Fruit fly (Drosophila melanogaster) whole organism, embryonic: Measurements from ENCODE around the gene nmo.

ENCODE experiments used
- Antp ChIP-seq: fragments of 200-800 bp; sonication (Bioruptor generic); optimal IDR thresholded peaks from 3 replicates; lab custom pipeline; 2016; ENCODE audit warnings: missing biosample characterization, missing genetic modification characterization
- Awh ChIP-seq: fragments of 200-800 bp; sonication (Bioruptor generic); IDR thresholded peaks from 2 replicates; pipeline ENCODE4, ENCODE4 v1.3.6; 2022; ENCODE audit warnings: missing biosample characterization, missing genetic modification characterization
- B-H2 ChIP-seq: fragments of 200-800 bp; sonication (Bioruptor generic); optimal IDR thresholded peaks from 2 replicates; lab custom pipeline; 2018; ENCODE audit warnings: missing biosample characterization, mild to moderate bottlenecking, missing genetic modification characterization
- C15 ChIP-seq: fragments of 200-800 bp; sonication (Bioruptor generic); IDR thresholded peaks from 3 replicates; pipeline ENCODE4 v1.3.6; 2022; ENCODE audit warnings: missing biosample characterization, missing genetic modification characterization
- CG12104 ChIP-seq: fragments of 200-800 bp; sonication (Bioruptor generic); optimal IDR thresholded peaks from 3 replicates; lab custom pipeline; 2016; ENCODE audit warnings: missing biosample characterization, missing genetic modification characterization
- CG13894 ChIP-seq: fragments of 200-800 bp; sonication (Bioruptor generic); optimal IDR thresholded peaks from 3 replicates; lab custom pipeline; 2018; ENCODE audit warnings: missing biosample characterization, mild to moderate bottlenecking, missing genetic modification characterization, moderate library complexity
- CG15696 ChIP-seq: fragments of 200-800 bp; sonication (Bioruptor generic); optimal IDR thresholded peaks from 2 replicates; lab custom pipeline; 2019; ENCODE audit warnings: missing biosample characterization, mild to moderate bottlenecking, missing genetic modification characterization, moderate library complexity
- CG17568 ChIP-seq: fragments of 200-800 bp; sonication (Bioruptor generic); optimal IDR thresholded peaks from 2 replicates; lab custom pipeline; 2018; ENCODE audit warnings: missing biosample characterization, mild to moderate bottlenecking, missing genetic modification characterization, moderate library complexity
- CG17829 ChIP-seq: fragments of 200-800 bp; optimal IDR thresholded peaks from 2 replicates; lab custom pipeline; 2019; ENCODE audit warnings: missing biosample characterization, mild to moderate bottlenecking, missing genetic modification characterization, moderate library complexity
- CG5180 ChIP-seq: fragments of 200-800 bp; sonication (Bioruptor generic); optimal IDR thresholded peaks from 3 replicates; lab custom pipeline; 2017; ENCODE audit warnings: missing biosample characterization, missing genetic modification characterization, mild to moderate bottlenecking, moderate library complexity, missing genetic modification reagents
- CG5245 ChIP-seq: fragments of 200-800 bp; sonication (Bioruptor generic); optimal IDR thresholded peaks from 3 replicates; lab custom pipeline; 2016; ENCODE audit warnings: missing biosample characterization, missing genetic modification characterization
- CG6813 ChIP-seq: fragments of 200-800 bp; sonication (Bioruptor generic); optimal IDR thresholded peaks from 2 replicates; lab custom pipeline; 2017; ENCODE audit warnings: missing biosample characterization, missing genetic modification characterization, mild to moderate bottlenecking, moderate library complexity, missing genetic modification reagents
- CG7963 ChIP-seq: fragments of 200-800 bp; sonication (Bioruptor generic); IDR thresholded peaks from 3 replicates; pipeline ENCODE4 v1.3.6; 2022; ENCODE audit warnings: missing biosample characterization, missing genetic modification characterization; ENCODE audit not compliant: partially characterized antibody
- CG8765 ChIP-seq: fragments of 200-800 bp; sonication (Bioruptor generic); IDR thresholded peaks from 2 replicates; pipeline ENCODE4 v1.3.6; 2022; ENCODE audit warnings: missing biosample characterization, missing genetic modification characterization
- CG8924 ChIP-seq: fragments of 200-800 bp; optimal IDR thresholded peaks from 3 replicates; lab custom pipeline; 2019; ENCODE audit warnings: missing biosample characterization, mild to moderate bottlenecking, missing genetic modification characterization, moderate library complexity
- CoRest ChIP-seq: fragments of 200-800 bp; sonication (Bioruptor generic); optimal IDR thresholded peaks from 3 replicates; lab custom pipeline; 2018; ENCODE audit warnings: missing biosample characterization, mild to moderate bottlenecking, missing genetic modification characterization, moderate library complexity
- Doc3 ChIP-seq: fragments of 200-800 bp; sonication (Bioruptor generic); IDR thresholded peaks from 3 replicates; pipeline ENCODE4 v1.3.6; 2022; ENCODE audit warnings: missing biosample characterization, missing genetic modification characterization; ENCODE audit not compliant: partially characterized antibody
- Dp ChIP-seq: fragments of 200-800 bp; sonication (Bioruptor generic); optimal IDR thresholded peaks from 2 replicates; lab custom pipeline; 2018; ENCODE audit warnings: missing biosample characterization, mild to moderate bottlenecking, missing genetic modification characterization, moderate library complexity
- HHEX ChIP-seq: fragments of 200-800 bp; sonication (Bioruptor generic); optimal IDR thresholded peaks from 3 replicates; lab custom pipeline; 2017; ENCODE audit warnings: missing biosample characterization, mild to moderate bottlenecking, missing genetic modification characterization, missing genetic modification reagents
- Mes4 ChIP-seq: fragments of 200-800 bp; sonication (Bioruptor generic); optimal IDR thresholded peaks from 2 replicates; lab custom pipeline; 2016; ENCODE audit warnings: missing biosample characterization, missing genetic modification characterization
- NK7.1 ChIP-seq: fragments of 200-800 bp; sonication (Bioruptor generic); optimal IDR thresholded peaks from 3 replicates; lab custom pipeline; 2016; ENCODE audit warnings: missing biosample characterization, missing genetic modification characterization
- Nf-YA ChIP-seq: fragments of 200-800 bp; sonication (Bioruptor generic); IDR thresholded peaks from 2 replicates; pipeline ENCODE4 v1.3.6; 2022; ENCODE audit warnings: missing biosample characterization, missing genetic modification characterization
- Nf-YC ChIP-seq: fragments of 200-800 bp; optimal IDR thresholded peaks from 3 replicates; lab custom pipeline; 2019; ENCODE audit warnings: missing biosample characterization, mild to moderate bottlenecking, missing genetic modification characterization, moderate library complexity
- YL-1 ChIP-seq: fragments of 200-800 bp; sonication (Bioruptor generic); optimal IDR thresholded peaks from 3 replicates; lab custom pipeline; 2017; ENCODE audit warnings: missing biosample characterization, mild to moderate bottlenecking, missing genetic modification characterization
- bab2 ChIP-seq: fragments of 200-800 bp; sonication (Bioruptor generic); optimal IDR thresholded peaks from 2 replicates; lab custom pipeline; 2016; ENCODE audit warnings: missing biosample characterization, missing genetic modification characterization
- bowl ChIP-seq: fragments of 200-800 bp; sonication (Bioruptor generic); IDR thresholded peaks from 2 replicates; pipeline ENCODE4 v1.3.6; 2022; ENCODE audit warnings: missing biosample characterization, missing genetic modification characterization
- cas ChIP-seq: fragments of 200-800 bp; sonication (Bioruptor generic); IDR thresholded peaks from 2 replicates; pipeline ENCODE4 v1.3.6; 2022; ENCODE audit warnings: missing biosample characterization, missing genetic modification characterization
- cwo ChIP-seq: fragments of 200-800 bp; sonication (Bioruptor generic); optimal IDR thresholded peaks from 3 replicates; lab custom pipeline; 2017; ENCODE audit warnings: missing biosample characterization, missing genetic modification characterization, mild to moderate bottlenecking, moderate library complexity, missing genetic modification reagents
- ftz-f1 ChIP-seq: fragments of 200-800 bp; sonication (Bioruptor generic); optimal IDR thresholded peaks from 2 replicates; lab custom pipeline; 2016; ENCODE audit warnings: missing biosample characterization, missing genetic modification characterization
- gt ChIP-seq: fragments of 200-800 bp; sonication (Bioruptor generic); IDR thresholded peaks from 2 replicates; pipeline ENCODE4 v1.3.6; 2022; ENCODE audit warnings: missing biosample characterization, missing genetic modification characterization
- hbn ChIP-seq: fragments of 200-800 bp; sonication (Bioruptor generic); IDR thresholded peaks from 2 replicates; pipeline ENCODE4 v1.3.6; 2022; ENCODE audit warnings: missing biosample characterization, missing genetic modification characterization; ENCODE audit not compliant: partially characterized antibody
- hkb ChIP-seq, 2 experiments: fragments of 200-800 bp in 1 of 2; fragments of >200 bp in 1 of 2; sonication (Bioruptor generic) in 1 of 2; IDR thresholded peaks in 1 of 2; optimal IDR thresholded peaks in 1 of 2; 2 replicates each; pipeline versions ENCODE4 v1.3.6 to Lab custom; 2017 to 2022; ENCODE audit warnings: missing biosample characterization in 1 of 2, missing genetic modification characterization in 1 of 2
- insv ChIP-seq, 2 experiments: fragments of 200-800 bp; sonication (Bioruptor generic); optimal IDR thresholded peaks; 3 replicates each; lab custom pipeline; 2016 to 2018; ENCODE audit warnings: missing biosample characterization in 2 of 2, missing genetic modification characterization in 2 of 2
- lola ChIP-seq, 3 experiments: fragments of >200 bp in 2 of 3; fragments of 200-800 bp in 1 of 3; sonication (Bioruptor generic) in 1 of 3; optimal IDR thresholded peaks; 2 replicates each; lab custom pipeline; 2017 to 2019; ENCODE audit warnings: missing biosample characterization in 3 of 3, missing genetic modification characterization in 3 of 3, mild to moderate bottlenecking in 1 of 3, moderate library complexity in 1 of 3
- nau ChIP-seq: fragments of 200-800 bp; sonication (Bioruptor generic); optimal IDR thresholded peaks from 3 replicates; lab custom pipeline; 2017; ENCODE audit warnings: missing biosample characterization, mild to moderate bottlenecking, missing genetic modification characterization, missing genetic modification reagents
- phol ChIP-seq: fragments of 200-800 bp; sonication (Bioruptor generic); optimal IDR thresholded peaks from 3 replicates; lab custom pipeline; 2018; ENCODE audit warnings: missing biosample characterization, mild to moderate bottlenecking, missing genetic modification characterization, moderate library complexity
- sc ChIP-seq, 3 experiments: fragments of >200 bp in 2 of 3; fragments of 200-800 bp in 1 of 3; sonication (Bioruptor generic) in 1 of 3; optimal IDR thresholded peaks; 2 replicates in 2 of 3; 3 replicates in 1 of 3; lab custom pipeline; 2017; ENCODE audit warnings: mild to moderate bottlenecking in 1 of 3, missing biosample characterization in 1 of 3, missing genetic modification characterization in 1 of 3, missing genetic modification reagents in 1 of 3
- tin ChIP-seq: fragments of 200-800 bp; sonication (Bioruptor generic); optimal IDR thresholded peaks from 3 replicates; lab custom pipeline; 2016; ENCODE audit warnings: missing biosample characterization, missing genetic modification characterization
- toy ChIP-seq: fragments of 200-800 bp; sonication (Bioruptor generic); IDR thresholded peaks from 2 replicates; pipeline ENCODE4 v1.3.6; 2022; ENCODE audit warnings: missing biosample characterization, missing genetic modification characterization
- trem ChIP-seq: fragments of 200-800 bp; optimal IDR thresholded peaks from 3 replicates; lab custom pipeline; 2019; ENCODE audit warnings: missing biosample characterization, mild to moderate bottlenecking, missing genetic modification characterization, moderate library complexity
- wek ChIP-seq: fragments of 200-800 bp; sonication (Bioruptor generic); optimal IDR thresholded peaks from 3 replicates; lab custom pipeline; 2018; ENCODE audit warnings: missing biosample characterization, mild to moderate bottlenecking, missing genetic modification characterization, moderate library complexity

Gene nmo

dm6 chr3L:8018665-8019070 lies 39.8 kb downstream of the nmo start (continued):
- TF ChIP-seq CG17829 (tag; lab: Kevin White, UChicago) (no peak), hbn (no peak), CG5245 (GFP tag; lab: Kevin White, UChicago) (no peak), hkb (optimal IDR thresholded peaks at IDR 0.05; lab: Kevin White, UChicago) (no peak), hkb (GFP tag; IDR thresholded peaks at IDR 0.05; lab: Robert Waterston, UW) (peak; percentile 39; the same call in 1 of the 2 replicates), cas (no peak), Nf-YC (tag; lab: Kevin White, UChicago) (no peak), trem (tag; lab: Kevin White, UChicago) (no peak), CG15696 (tag; lab: Kevin White, UChicago) (no peak), C15 (no peak), Mes4 (no peak), Awh (GFP tag; lab: Robert Waterston, UW) (no peak), bowl (no peak), CG13894 (no peak), CoRest (tag; lab: Kevin White, UChicago) (peak; percentile 16), CG6813 (GFP tag; lab: Kevin White, UChicago) (peak; percentile 47), phol (tag; lab: Kevin White, UChicago) (no peak), sc (optimal IDR thresholded peaks at IDR 0.05; lab: Kevin White, UChicago) (no peak), sc (GFP tag; optimal IDR thresholded peaks at IDR 0.05; lab: Kevin White, UChicago) (peak; percentile 14), Dp (GFP tag; lab: Kevin White, UChicago) (no peak), lola (GFP tag; optimal IDR thresholded peaks at IDR 0.05; lab: Kevin White, UChicago) (peak in 1 of 3 experiments; percentile 14), CG12104 (no peak), tin (no peak), gt (no peak), wek (GFP tag; lab: Kevin White, UChicago) (peak; percentile 73), cwo (GFP tag; lab: Kevin White, UChicago) (peak; percentile 76), CG8765 (no peak), CG7963 (GFP tag; lab: Robert Waterston, UW) (no peak), CG17568 (GFP tag; lab: Kevin White, UChicago) (peak; percentile 56), toy (GFP tag; lab: Robert Waterston, UW) (no peak), Nf-YA (GFP tag; lab: Robert Waterston, UW) (no peak), CG5180 (GFP tag; lab: Kevin White, UChicago) (peak; percentile 26), nau (GFP tag; lab: Kevin White, UChicago) (peak; percentile 23), YL-1 (GFP tag; lab: Kevin White, UChicago) (no peak), bab2 (GFP tag; lab: Kevin White, UChicago) (no peak), Antp (GFP tag; lab: Kevin White, UChicago) (no peak), ftz-f1 (GFP tag; lab: Kevin White, UChicago) (no peak), CG8924 (peak; percentile 45), insv (GFP tag; optimal IDR thresholded peaks at IDR 0.05; lab: Kevin White, UChicago) (no peak), Doc3 (GFP tag; lab: Robert Waterston, UW) (no peak), B-H2 (GFP tag; lab: Kevin White, UChicago) (peak; percentile 9), NK7.1 (GFP tag; lab: Kevin White, UChicago) (no peak), HHEX (GFP tag; lab: Kevin White, UChicago) (peak; percentile 28)
- TF ChIP-seq, all 482 proteins: peak for 95
